Worm (Caenorhabditis elegans) whole organism, L3 larva: Measurements from ENCODE around the gene mdt-9.

Experiments used
- ZK546.5 ChIP-seq: sonication (generic microtip); optimal IDR thresholded peaks from 2 replicates; lab custom pipeline; 2017; ENCODE audit warnings: missing biosample characterization, missing genetic modification characterization
- aly-2 ChIP-seq: fragments of 150-350 bp; optimal IDR thresholded peaks from 2 replicates; lab custom pipeline; 2014; ENCODE audit warnings: missing biosample characterization, missing genetic modification characterization
- ama-1 ChIP-seq: fragments of 150-350 bp; optimal IDR thresholded peaks from 2 replicates; lab custom pipeline; 2018
- ceh-16 ChIP-seq: sonication (generic microtip); optimal IDR thresholded peaks from 2 replicates; lab custom pipeline; 2017; ENCODE audit warnings: missing biosample characterization, missing genetic modification characterization
- ceh-28 ChIP-seq: fragments of 150-350 bp; optimal IDR thresholded peaks from 2 replicates; lab custom pipeline; 2014; ENCODE audit warnings: missing biosample characterization, missing genetic modification reagents, missing genetic modification characterization
- ceh-82 ChIP-seq: fragments of 150-350 bp; optimal IDR thresholded peaks from 2 replicates; lab custom pipeline; 2014; ENCODE audit warnings: missing biosample characterization, missing genetic modification characterization
- ceh-9 ChIP-seq: sonication (generic microtip); optimal IDR thresholded peaks from 2 replicates; lab custom pipeline; 2018; ENCODE audit warnings: missing biosample characterization, missing genetic modification characterization
- egl-5 ChIP-seq: fragments of 150-350 bp; optimal IDR thresholded peaks from 2 replicates; lab custom pipeline; 2017; ENCODE audit warnings: missing biosample characterization, missing genetic modification reagents, missing genetic modification characterization, inconsistent platforms
- elt-1 ChIP-seq: fragments of 150-350 bp; optimal IDR thresholded peaks from 2 replicates; lab custom pipeline; 2014; ENCODE audit warnings: missing biosample characterization, missing genetic modification characterization
- elt-2 ChIP-seq: sonication (generic microtip); optimal IDR thresholded peaks from 2 replicates; lab custom pipeline; 2016; ENCODE audit warnings: missing genetic modification reagents, mild to moderate bottlenecking, missing genetic modification characterization, missing compliant biosample characterization
- elt-3 ChIP-seq, 3 experiments: fragments of 150-350 bp in 1 of 3; sonication (generic microtip) in 2 of 3; optimal IDR thresholded peaks; 2 replicates in 2 of 3; 4 replicates in 1 of 3; lab custom pipeline; 2014 to 2017; ENCODE audit warnings: missing biosample characterization in 3 of 3, missing genetic modification characterization in 3 of 3
- eor-1 ChIP-seq, 2 experiments: fragments of 150-350 bp; optimal IDR thresholded peaks; 2 replicates each; lab custom pipeline; 2014 to 2018; ENCODE audit warnings: missing biosample characterization in 2 of 2, missing genetic modification characterization in 2 of 2
- fkh-10 ChIP-seq: sonication (generic microtip); optimal IDR thresholded peaks from 2 replicates; lab custom pipeline; 2017; ENCODE audit warnings: missing biosample characterization, missing genetic modification reagents, missing genetic modification characterization
- fos-1 ChIP-seq: fragments of 150-350 bp; optimal IDR thresholded peaks from 2 replicates; lab custom pipeline; 2014; ENCODE audit warnings: missing biosample characterization, missing genetic modification characterization
- hmg-11 ChIP-seq: sonication (generic microtip); optimal IDR thresholded peaks from 2 replicates; lab custom pipeline; 2016; ENCODE audit warnings: missing genetic modification characterization, missing compliant biosample characterization
- jun-1 ChIP-seq: fragments of 150-350 bp; optimal IDR thresholded peaks from 2 replicates; lab custom pipeline; 2014; ENCODE audit warnings: missing biosample characterization, missing genetic modification reagents, missing genetic modification characterization
- lin-39 ChIP-seq: fragments of 150-350 bp; optimal IDR thresholded peaks from 2 replicates; lab custom pipeline; 2018; ENCODE audit warnings: missing biosample characterization, missing genetic modification reagents, missing genetic modification characterization
- lsy-12 ChIP-seq: sonication (generic microtip); optimal IDR thresholded peaks from 2 replicates; lab custom pipeline; 2016; ENCODE audit warnings: mild to moderate bottlenecking, missing genetic modification characterization, missing compliant biosample characterization
- mdl-1 ChIP-seq: fragments of 150-350 bp; optimal IDR thresholded peaks from 2 replicates; lab custom pipeline; 2014; ENCODE audit warnings: missing biosample characterization, missing genetic modification characterization
- mml-1 ChIP-seq: fragments of 150-350 bp; sonication (generic microtip); optimal IDR thresholded peaks from 3 replicates; lab custom pipeline; 2014; ENCODE audit warnings: missing biosample characterization, missing genetic modification characterization
- nfya-1 ChIP-seq: sonication (generic microtip); optimal IDR thresholded peaks from 2 replicates; lab custom pipeline; 2017; ENCODE audit warnings: missing genetic modification characterization, mild to moderate bottlenecking, missing compliant biosample characterization, antibody characterized with exemption, moderate library complexity; ENCODE audit not compliant: insufficient read depth
- nhr-11 ChIP-seq: fragments of 150-350 bp; optimal IDR thresholded peaks from 2 replicates; lab custom pipeline; 2014; ENCODE audit warnings: missing biosample characterization, missing genetic modification characterization
- nhr-12 ChIP-seq: fragments of 150-350 bp; optimal IDR thresholded peaks from 2 replicates; lab custom pipeline; 2014; ENCODE audit warnings: missing biosample characterization, missing genetic modification characterization
- nhr-23 ChIP-seq: fragments of 150-350 bp; optimal IDR thresholded peaks from 2 replicates; lab custom pipeline; 2014; ENCODE audit warnings: missing biosample characterization, missing genetic modification reagents, missing genetic modification characterization
- nhr-237 ChIP-seq: fragments of 150-350 bp; optimal IDR thresholded peaks from 2 replicates; lab custom pipeline; 2014; ENCODE audit warnings: missing biosample characterization, missing genetic modification characterization
- nhr-25 ChIP-seq: sonication (generic microtip); optimal IDR thresholded peaks from 2 replicates; lab custom pipeline; 2017; ENCODE audit warnings: missing biosample characterization, missing genetic modification characterization
- nhr-28 ChIP-seq: fragments of 150-350 bp; optimal IDR thresholded peaks from 2 replicates; lab custom pipeline; 2014; ENCODE audit warnings: missing biosample characterization, missing genetic modification characterization
- nhr-43 ChIP-seq: sonication (generic microtip); optimal IDR thresholded peaks from 2 replicates; lab custom pipeline; 2016; ENCODE audit warnings: mild to moderate bottlenecking, missing genetic modification characterization, missing compliant biosample characterization; ENCODE audit not compliant: poor library complexity, severe bottlenecking
- nhr-67 ChIP-seq: fragments of 150-350 bp; optimal IDR thresholded peaks from 2 replicates; lab custom pipeline; 2014; ENCODE audit warnings: missing biosample characterization, missing genetic modification characterization
- nhr-76 ChIP-seq: fragments of 150-350 bp; sonication (generic microtip); optimal IDR thresholded peaks from 5 replicates; lab custom pipeline; 2014; ENCODE audit warnings: missing biosample characterization, missing genetic modification characterization
- nhr-77 ChIP-seq: fragments of 150-350 bp; optimal IDR thresholded peaks from 2 replicates; lab custom pipeline; 2014; ENCODE audit warnings: missing biosample characterization, missing genetic modification characterization
- pha-4 ChIP-seq: fragments of 150-350 bp; optimal IDR thresholded peaks from 2 replicates; lab custom pipeline; 2014; ENCODE audit warnings: missing biosample characterization, missing genetic modification reagents, missing genetic modification characterization
- pqm-1 ChIP-seq: fragments of 150-350 bp; optimal IDR thresholded peaks from 2 replicates; lab custom pipeline; 2017; ENCODE audit warnings: missing biosample characterization, missing genetic modification characterization, inconsistent platforms
- sea-2 ChIP-seq: fragments of 150-350 bp; sonication (generic microtip); optimal IDR thresholded peaks from 4 replicates; lab custom pipeline; 2014; ENCODE audit warnings: missing biosample characterization, missing genetic modification reagents, missing genetic modification characterization
- skn-1 ChIP-seq: fragments of 150-350 bp; optimal IDR thresholded peaks from 2 replicates; lab custom pipeline; 2014; ENCODE audit warnings: missing biosample characterization, missing genetic modification characterization
- tbx-2 ChIP-seq: sonication (generic microtip); optimal IDR thresholded peaks from 2 replicates; lab custom pipeline; 2016; ENCODE audit warnings: mild to moderate bottlenecking, missing genetic modification characterization, missing compliant biosample characterization
- unc-39 ChIP-seq: sonication (generic microtip); optimal IDR thresholded peaks from 4 replicates; lab custom pipeline; 2017; ENCODE audit warnings: missing biosample characterization, missing genetic modification characterization
- zag-1 ChIP-seq: fragments of 150-350 bp; optimal IDR thresholded peaks from 2 replicates; lab custom pipeline; 2014; ENCODE audit warnings: missing biosample characterization, missing genetic modification characterization
- ztf-11 ChIP-seq: fragments of 150-350 bp; optimal IDR thresholded peaks from 2 replicates; lab custom pipeline; 2014; ENCODE audit warnings: missing biosample characterization, missing genetic modification characterization
- ztf-4 ChIP-seq: fragments of 150-350 bp; optimal IDR thresholded peaks from 2 replicates; lab custom pipeline; 2014; ENCODE audit warnings: missing biosample characterization, missing genetic modification characterization

mdt-9 gene

ce11 chrIV:13388779-13389178, 2.6 kb downstream of the mdt-9 start:
- no peak for TF ChIP-seq ZK546.5 (tag; lab: Kevin White, UChicago)
- peak; percentile 80 for TF ChIP-seq ama-1 (lab: Kevin White, UChicago)
- peak; percentile 76 for TF ChIP-seq ztf-4
- peak; percentile 49 for TF ChIP-seq aly-2 (tag; lab: Kevin White, UChicago)
- peak; percentile 19 for TF ChIP-seq pqm-1 (tag; lab: Kevin White, UChicago)
- TF ChIP-seq nhr-28 (tag; lab: Kevin White, UChicago) = no peak
- TF ChIP-seq nhr-11 (tag; lab: Kevin White, UChicago) = no peak
- no peak for TF ChIP-seq mdl-1 (tag; lab: Kevin White, UChicago)
- no peak for TF ChIP-seq nhr-76 (tag; lab: Kevin White, UChicago)
- TF ChIP-seq lsy-12 = peak; percentile 51
- peak; percentile 35 for TF ChIP-seq nhr-23 (tag; lab: Kevin White, UChicago)
- TF ChIP-seq jun-1 = peak; percentile 38
- TF ChIP-seq fkh-10 = no peak
- peak; percentile 9 for TF ChIP-seq nfya-1 (tag; lab: Kevin White, UChicago)
- TF ChIP-seq nhr-77 (tag; lab: Kevin White, UChicago) = peak; percentile 40
- peak; percentile 3 for TF ChIP-seq hmg-11 (tag; lab: Kevin White, UChicago)
- TF ChIP-seq nhr-43 = peak; percentile 54
- no peak for TF ChIP-seq ceh-16 (tag; lab: Kevin White, UChicago)
- TF ChIP-seq nhr-25 (tag; lab: Kevin White, UChicago) = peak; percentile 0
- TF ChIP-seq nhr-67 (tag; lab: Kevin White, UChicago) = no peak
- TF ChIP-seq elt-2 (tag; lab: Kevin White, UChicago) = peak; percentile 12
- TF ChIP-seq, all 47 proteins: peak for 13

ce11 chrIV:13389237-13389636, 3.1 kb downstream of the mdt-9 start:
- TF ChIP-seq nhr-43 (peak; percentile 36), nhr-12 (tag; lab: Kevin White, UChicago) (no peak)

ce11 chrIV:13390770-13391169, 4.6 kb downstream of the mdt-9 start:
- TF ChIP-seq lsy-12 (no peak), ceh-16 (tag; lab: Kevin White, UChicago) (no peak)
- TF ChIP-seq, all 47 proteins: peak for 0

DNA sequence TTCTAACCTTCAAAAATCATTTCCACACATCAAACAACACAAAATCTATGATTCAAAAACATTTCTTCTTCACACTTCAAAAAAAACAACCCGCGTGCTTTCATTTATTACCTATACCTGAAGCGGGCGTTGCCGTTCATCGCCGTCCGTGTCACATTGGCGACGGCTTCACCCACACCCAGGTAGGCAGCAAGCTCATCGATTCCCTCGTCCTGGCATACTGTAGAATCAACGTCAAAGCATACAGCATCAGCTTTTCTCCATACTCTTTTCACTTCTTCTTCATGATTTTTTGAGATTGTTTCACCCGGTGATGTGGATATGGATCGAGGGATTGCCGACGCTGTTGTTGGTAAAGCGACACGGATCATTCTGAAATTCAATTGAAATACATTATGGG, 6.0 kb downstream of the mdt-9 start:
- TF ChIP-seq mdl-1 (tag; lab: Kevin White, UChicago) (no peak), tbx-2 (tag; lab: Kevin White, UChicago) (no peak), ama-1 (lab: Kevin White, UChicago) (peak; percentile 72), nhr-43 (peak; percentile 10)

DNA sequence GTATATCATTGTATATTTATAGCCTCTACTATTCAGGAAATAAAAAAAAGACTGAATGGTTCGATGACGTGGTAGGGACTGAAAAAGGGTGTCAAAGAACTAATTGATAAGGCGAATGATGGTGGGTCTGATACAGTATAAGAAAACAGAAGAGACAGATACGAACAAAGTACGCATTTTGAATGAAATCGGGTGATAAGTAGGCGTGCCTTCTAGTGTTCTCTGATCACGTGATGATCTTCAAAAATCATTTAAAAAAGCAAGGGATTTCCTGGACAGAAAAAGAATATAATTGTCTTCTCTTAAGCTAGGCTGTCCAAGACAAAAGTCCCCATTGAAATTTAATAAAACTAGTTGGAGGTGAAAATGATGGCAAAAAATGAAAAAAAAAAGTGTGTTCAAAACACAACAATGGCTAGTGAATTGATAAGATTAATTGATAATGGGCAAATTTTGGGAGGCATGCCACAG, 7.1 kb downstream of the mdt-9 start:
- TF ChIP-seq nhr-237 (tag; lab: Kevin White, UChicago) = no peak
- TF ChIP-seq mml-1 = no peak
- TF ChIP-seq ceh-82 (tag; lab: Kevin White, UChicago) = no peak
- TF ChIP-seq elt-3 (tag; optimal IDR thresholded peaks at IDR 0.05; lab: Kevin White, UChicago) = peak in 1 of 3 experiments; percentile 7
- peak; percentile 90 for TF ChIP-seq elt-2 (tag; lab: Kevin White, UChicago)
- no peak for TF ChIP-seq zag-1 (tag; lab: Kevin White, UChicago)
- no peak for TF ChIP-seq ceh-28 (tag; lab: Kevin White, UChicago)
- TF ChIP-seq nfya-1 (tag; lab: Kevin White, UChicago) = peak; percentile 9
- TF ChIP-seq sea-2 (GFP tag; lab: Kevin White, UChicago) = no peak
- peak; percentile 92 for TF ChIP-seq pqm-1 (tag; lab: Kevin White, UChicago)
- peak; percentile 7 for TF ChIP-seq nhr-77 (tag; lab: Kevin White, UChicago)
- no peak for TF ChIP-seq fkh-10
- TF ChIP-seq elt-1 (tag; lab: Kevin White, UChicago) = no peak
- TF ChIP-seq nhr-25 (tag; lab: Kevin White, UChicago) = peak; percentile 54
- no peak for TF ChIP-seq nhr-12 (tag; lab: Kevin White, UChicago)
- no peak for TF ChIP-seq ztf-11 (tag; lab: Kevin White, UChicago)
- no peak for TF ChIP-seq nhr-11 (tag; lab: Kevin White, UChicago)
- TF ChIP-seq ZK546.5 (tag; lab: Kevin White, UChicago) = no peak
- TF ChIP-seq pha-4 (tag; lab: Kevin White, UChicago) = no peak
- TF ChIP-seq ama-1 (lab: Kevin White, UChicago) = no peak
- TF ChIP-seq lin-39 = no peak
- peak; percentile 7 for TF ChIP-seq ztf-4
- TF ChIP-seq fos-1 (tag; lab: Kevin White, UChicago) = no peak
- peak; percentile 47 for TF ChIP-seq lsy-12
- no peak for TF ChIP-seq mdl-1 (tag; lab: Kevin White, UChicago)
- peak; percentile 87 for TF ChIP-seq nhr-23 (tag; lab: Kevin White, UChicago)
- peak; percentile 17 for TF ChIP-seq nhr-28 (tag; lab: Kevin White, UChicago)
- TF ChIP-seq nhr-43 = peak; percentile 7
- TF ChIP-seq eor-1 (tag; optimal IDR thresholded peaks at IDR 0.05; lab: Kevin White, UChicago) = no peak
- TF ChIP-seq jun-1 = peak; percentile 26
- no peak for TF ChIP-seq nhr-76 (tag; lab: Kevin White, UChicago)
- no peak for TF ChIP-seq egl-5 (tag; lab: Kevin White, UChicago)
- no peak for TF ChIP-seq ceh-9
- TF ChIP-seq nhr-67 (tag; lab: Kevin White, UChicago) = no peak
- peak; percentile 61 for TF ChIP-seq skn-1 (tag; lab: Kevin White, UChicago)
- no peak for TF ChIP-seq unc-39 (tag; lab: Kevin White, UChicago)
- no peak for TF ChIP-seq hmg-11 (tag; lab: Kevin White, UChicago)
